Fruit fly (Drosophila melanogaster): Measurements from ENCODE around the gene Drak.

The Drak gene

DNA sequence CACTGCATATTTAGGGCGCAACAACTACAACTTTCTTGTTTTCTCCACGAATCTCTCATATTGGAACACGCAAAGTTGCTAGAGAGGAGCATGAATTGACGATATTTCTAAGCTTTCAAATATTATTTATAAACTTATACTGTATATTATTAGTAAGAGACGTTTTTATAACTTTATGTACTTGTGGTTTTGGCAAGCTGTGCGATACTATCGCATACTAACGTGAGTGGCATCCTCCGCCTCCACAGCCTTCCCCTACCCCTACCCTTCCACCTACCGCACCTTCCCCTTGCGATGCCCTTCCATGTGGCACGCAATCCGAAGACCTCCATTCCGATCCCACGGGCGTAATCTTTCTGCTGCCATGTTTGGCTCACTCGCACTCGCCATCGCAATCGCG, 24.6 kb upstream of the Drak start (continued):
- TF ChIP-seq CG14860 (GFP tag; IDR thresholded peaks at IDR 0.05; ENCODE audit: partially characterized antibody) (0 out of 3 replicates have a peak, but pooled peaks have one; percentile 31), CG1832 (GFP tag; optimal IDR thresholded peaks at IDR 0.05) (no peak), Hand (GFP tag; optimal IDR thresholded peaks at IDR 0.05) (no peak), sna (GFP tag; IDR thresholded peaks at IDR 0.05; ENCODE audit: partially characterized antibody) (no peak), gem (tag; optimal IDR thresholded peaks at IDR 0.05) (peak; percentile 16), da (GFP tag; optimal IDR thresholded peaks at IDR 0.05) (no peak), wor (GFP tag; IDR thresholded peaks at IDR 0.05) (no peak), pan (optimal IDR thresholded peaks at IDR 0.05) (no peak), pan (GFP tag; optimal IDR thresholded peaks at IDR 0.05 in 1 of 2, IDR thresholded peaks at IDR 0.05 in 1 of 2) (peak in 1 of 2 experiments; percentile 58), CG31365 (tag; optimal IDR thresholded peaks at IDR 0.05) (no peak), CG8944 (GFP tag; optimal IDR thresholded peaks at IDR 0.05) (no peak), Med (GFP tag) (peak; percentile 20), luna (GFP tag; optimal IDR thresholded peaks at IDR 0.05) (no peak), NC2β (GFP tag; optimal IDR thresholded peaks at IDR 0.05) (no peak), CG14667 (GFP tag; IDR thresholded peaks at IDR 0.05) (peak; percentile 33; the same call in 1 of the 2 replicates), dmrt99B (tag; optimal IDR thresholded peaks at IDR 0.05) (peak; percentile 15), Asciz (GFP tag; optimal IDR thresholded peaks at IDR 0.05) (no peak), chif (GFP tag; optimal IDR thresholded peaks at IDR 0.05) (no peak), CG8281 (tag; optimal IDR thresholded peaks at IDR 0.05) (no peak), lola (GFP tag; optimal IDR thresholded peaks at IDR 0.05) (no peak), insv (GFP tag; optimal IDR thresholded peaks at IDR 0.05) (no peak), Trl (optimal IDR thresholded peaks at IDR 0.05) (no peak), Trl (GFP tag; optimal IDR thresholded peaks at IDR 0.05) (no peak), CG12659 (GFP tag; optimal IDR thresholded peaks at IDR 0.05) (no peak), bab2 (GFP tag; optimal IDR thresholded peaks at IDR 0.05) (no peak), D19B (GFP tag; optimal IDR thresholded peaks at IDR 0.05) (no peak), sens (GFP tag) (no peak), Myb (GFP tag; optimal IDR thresholded peaks at IDR 0.05) (no peak), CG14441 (GFP tag; IDR thresholded peaks at IDR 0.05) (peak; percentile 52), CG12744 (GFP tag; optimal IDR thresholded peaks at IDR 0.05) (no peak), fd96Cb (tag; optimal IDR thresholded peaks at IDR 0.05) (no peak), mam (GFP tag; optimal IDR thresholded peaks at IDR 0.05) (no peak), Sox100B (GFP tag; optimal IDR thresholded peaks at IDR 0.05) (peak; percentile 4), Oaz (GFP tag; IDR thresholded peaks at IDR 0.05) (no peak), Atf3 (GFP tag; optimal IDR thresholded peaks at IDR 0.05) (no peak), CG1792 (GFP tag; optimal IDR thresholded peaks at IDR 0.05) (no peak), CG17359 (tag; optimal IDR thresholded peaks at IDR 0.05) (peak; percentile 3), CG31441 (GFP tag; IDR thresholded peaks at IDR 0.05) (0 out of 2 replicates have a peak, but pooled peaks have one; percentile 18), h (optimal IDR thresholded peaks at IDR 0.05) (no peak), B-H1 (GFP tag; IDR thresholded peaks at IDR 0.05) (peak; percentile 22; the same call in 1 of the 3 replicates), CG16813 (GFP tag; IDR thresholded peaks at IDR 0.05; ENCODE audit: partially characterized antibody) (no peak), CG6689 (GFP tag; IDR thresholded peaks at IDR 0.05) (peak; percentile 50), CG7839 (tag; optimal IDR thresholded peaks at IDR 0.05) (peak; percentile 8), CG5180 (GFP tag; optimal IDR thresholded peaks at IDR 0.05) (no peak), kay (GFP tag; optimal IDR thresholded peaks at IDR 0.05) (no peak), ttk (GFP tag; IDR thresholded peaks at IDR 0.05) (no peak), Scr (GFP tag; IDR thresholded peaks at IDR 0.05; ENCODE audit: partially characterized antibody) (peak; percentile 49), ato (GFP tag; IDR thresholded peaks at IDR 0.05; ENCODE audit: partially characterized antibody) (no peak), nau (GFP tag; optimal IDR thresholded peaks at IDR 0.05) (no peak), Xrp1 (GFP tag; IDR thresholded peaks at IDR 0.05) (no peak), crol (GFP tag; IDR thresholded peaks at IDR 0.05) (peak; percentile 66), CG18476 (GFP tag; optimal IDR thresholded peaks at IDR 0.05) (no peak)

All from whole organism, embryonic.